Fruit fly (Drosophila melanogaster) whole organism, pupa: ENCODE results near the gene CG43954.

Experiments used
- CG4496 ChIP-seq: fragments of 200-800 bp; sonication (Bioruptor generic); IDR thresholded peaks from 3 replicates; pipeline ENCODE4 v1.3.6; 2022; ENCODE audit warnings: missing biosample characterization, missing genetic modification characterization
- D1 ChIP-seq: fragments of 200-800 bp; sonication (Bioruptor generic); optimal IDR thresholded peaks from 2 replicates; lab custom pipeline; 2018; ENCODE audit warnings: missing biosample characterization, mild to moderate bottlenecking, missing genetic modification characterization, moderate library complexity

DNA sequence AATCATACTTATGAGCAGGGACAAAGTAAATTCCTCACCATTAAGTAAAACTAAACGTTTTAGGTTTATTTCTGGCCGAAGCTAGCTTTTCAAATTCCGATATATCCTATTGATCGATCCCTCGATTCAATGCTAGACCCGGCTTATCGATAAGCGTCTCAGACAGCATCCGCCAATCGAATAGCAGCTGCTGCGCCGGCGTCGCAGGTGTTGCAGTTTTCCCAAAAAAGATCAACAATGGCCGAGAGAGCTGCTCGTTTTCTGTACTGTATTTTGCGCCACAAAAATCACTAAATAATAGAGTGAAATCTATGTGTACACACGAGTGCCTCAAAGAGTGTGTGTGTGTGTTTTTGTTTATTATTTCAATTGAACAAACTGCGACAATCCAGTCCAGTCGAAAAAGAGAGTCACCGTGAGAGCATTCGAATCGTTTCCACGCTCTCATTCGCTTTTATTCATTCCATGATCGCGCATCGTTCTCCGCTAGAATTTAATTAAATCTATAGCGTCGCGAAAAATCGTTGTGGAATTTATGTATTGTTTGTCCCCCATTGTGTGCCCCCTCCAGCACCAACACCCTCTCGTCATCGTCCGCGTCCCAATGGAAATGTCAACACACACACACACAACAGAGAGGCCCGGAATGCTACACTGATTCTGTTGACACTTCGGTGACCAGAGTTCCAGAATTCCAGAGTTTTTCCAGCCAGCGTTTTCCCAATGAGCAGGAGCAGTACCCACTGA, 2.1 kb upstream of the CG43954 start:
- TF ChIP-seq CG4496 (GFP tag; lab: Robert Waterston, UW), result no peak
- TF ChIP-seq D1, result no peak
